Worm (Caenorhabditis elegans): ENCODE results near the gene vps-29.

- no peak for TF ChIP-seq dmd-4 (tag; optimal IDR thresholded peaks at IDR 0.05; ENCODE audit: borderline replicate concordance)
- no peak for TF ChIP-seq nfya-1 (tag; optimal IDR thresholded peaks at IDR 0.05)
- no peak for TF ChIP-seq ceh-48 (tag; optimal IDR thresholded peaks at IDR 0.05)
- TF ChIP-seq pha-4 (tag; optimal IDR thresholded peaks at IDR 0.05) = no peak
- TF ChIP-seq pax-1 (tag; optimal IDR thresholded peaks at IDR 0.05) = no peak
- TF ChIP-seq hlh-6 (tag; optimal IDR thresholded peaks at IDR 0.05) = no peak
- no peak for TF ChIP-seq elt-2 (tag; optimal IDR thresholded peaks at IDR 0.05)
- TF ChIP-seq pha-2 (tag; optimal IDR thresholded peaks at IDR 0.05) = no peak
- no peak for TF ChIP-seq ceh-34 (tag; optimal IDR thresholded peaks at IDR 0.05)
- no peak for TF ChIP-seq fkh-6 (tag; optimal IDR thresholded peaks at IDR 0.05)
- no peak for TF ChIP-seq ceh-30 (tag; optimal IDR thresholded peaks at IDR 0.05)
- TF ChIP-seq syd-9 (tag; optimal IDR thresholded peaks at IDR 0.05) = no peak
- no peak for TF ChIP-seq nhr-11 (tag; optimal IDR thresholded peaks at IDR 0.05)
- TF ChIP-seq eyg-1 (tag; optimal IDR thresholded peaks at IDR 0.05) = no peak
These were observed 6.5 kb downstream of the vps-29 start, which contains the start of gene srt-55 for ce11 chrIII:10106390-10106789.

Measured in whole organism, late embryonic.